Fruit fly (Drosophila melanogaster) whole organism, embryonic: Measurements from ENCODE around the gene CG14326.

Experiments used
- CG10209 ChIP-seq: fragments of 200-800 bp; sonication (Bioruptor generic); optimal IDR thresholded peaks from 3 replicates; lab custom pipeline; 2017; ENCODE audit warnings: missing biosample characterization, mild to moderate bottlenecking, missing genetic modification characterization, missing genetic modification reagents
- CG1024 ChIP-seq: fragments of 200-800 bp; sonication (Bioruptor generic); IDR thresholded peaks from 2 replicates; pipeline ENCODE4 v1.3.6; 2022; ENCODE audit warnings: missing biosample characterization, missing genetic modification characterization
- CG11504 ChIP-seq: fragments of 200-800 bp; sonication (Bioruptor generic); optimal IDR thresholded peaks from 3 replicates; lab custom pipeline; 2019; ENCODE audit warnings: missing biosample characterization, mild to moderate bottlenecking, missing genetic modification characterization, moderate library complexity
- CG12155 ChIP-seq: fragments of 200-800 bp; sonication (Bioruptor generic); optimal IDR thresholded peaks from 3 replicates; lab custom pipeline; 2016; ENCODE audit warnings: missing biosample characterization, missing genetic modification characterization
- CG12236 ChIP-seq: fragments of 200-800 bp; sonication (Bioruptor generic); optimal IDR thresholded peaks from 2 replicates; lab custom pipeline; 2016; ENCODE audit warnings: missing biosample characterization, missing genetic modification characterization
- CG12744 ChIP-seq: fragments of 200-800 bp; sonication (Bioruptor generic); optimal IDR thresholded peaks from 2 replicates; lab custom pipeline; 2016; ENCODE audit warnings: missing biosample characterization, missing genetic modification characterization
- CG1529 ChIP-seq: fragments of 200-800 bp; sonication (Bioruptor generic); optimal IDR thresholded peaks from 3 replicates; lab custom pipeline; 2018; ENCODE audit warnings: missing biosample characterization, missing genetic modification characterization
- CG15479 ChIP-seq: fragments of 200-800 bp; sonication (Bioruptor generic); optimal IDR thresholded peaks from 3 replicates; lab custom pipeline; 2019; ENCODE audit warnings: missing biosample characterization, mild to moderate bottlenecking, missing genetic modification characterization, moderate library complexity
- CG16815 ChIP-seq: fragments of 200-800 bp; sonication (Bioruptor generic); optimal IDR thresholded peaks from 3 replicates; lab custom pipeline; 2017; ENCODE audit warnings: missing biosample characterization, mild to moderate bottlenecking, missing genetic modification characterization
- CG17385 ChIP-seq: fragments of 200-800 bp; sonication (Bioruptor generic); optimal IDR thresholded peaks from 3 replicates; lab custom pipeline; 2018; ENCODE audit warnings: missing biosample characterization, mild to moderate bottlenecking, missing genetic modification characterization
- CG17802 ChIP-seq: fragments of 200-800 bp; sonication (Bioruptor generic); optimal IDR thresholded peaks from 2 replicates; lab custom pipeline; 2018; ENCODE audit warnings: missing biosample characterization, mild to moderate bottlenecking, missing genetic modification characterization, moderate library complexity
- CG1792 ChIP-seq: fragments of 200-800 bp; sonication (Bioruptor generic); optimal IDR thresholded peaks from 2 replicates; lab custom pipeline; 2016; ENCODE audit warnings: missing biosample characterization, missing genetic modification characterization
- CG18011 ChIP-seq: fragments of 200-800 bp; sonication (Bioruptor generic); optimal IDR thresholded peaks from 2 replicates; lab custom pipeline; 2017; ENCODE audit warnings: missing biosample characterization, missing genetic modification characterization, mild to moderate bottlenecking, moderate library complexity, missing genotype
- CG18764 ChIP-seq: fragments of 200-800 bp; sonication (Bioruptor generic); optimal IDR thresholded peaks from 3 replicates; lab custom pipeline; 2016; ENCODE audit warnings: missing biosample characterization, missing genetic modification characterization
- CG2678 ChIP-seq: fragments of 200-800 bp; sonication (Bioruptor generic); optimal IDR thresholded peaks from 3 replicates; lab custom pipeline; 2019; ENCODE audit warnings: missing biosample characterization, mild to moderate bottlenecking, missing genetic modification characterization, moderate library complexity
- CG30020 ChIP-seq: fragments of 200-800 bp; optimal IDR thresholded peaks from 2 replicates; lab custom pipeline; 2019; ENCODE audit warnings: missing biosample characterization, mild to moderate bottlenecking, missing genetic modification characterization, moderate library complexity
- CG30431 ChIP-seq: fragments of 200-800 bp; sonication (Bioruptor generic); optimal IDR thresholded peaks from 2 replicates; lab custom pipeline; 2017; ENCODE audit warnings: missing biosample characterization, missing genetic modification characterization
- CG31224 ChIP-seq: fragments of 200-800 bp; sonication (Bioruptor generic); IDR thresholded peaks from 2 replicates; pipeline ENCODE4 v1.3.6; 2022; ENCODE audit warnings: missing biosample characterization, missing genetic modification characterization
- CG4282 ChIP-seq: fragments of 200-800 bp; sonication (Bioruptor generic); optimal IDR thresholded peaks from 2 replicates; lab custom pipeline; 2016; ENCODE audit warnings: missing biosample characterization, missing genetic modification characterization
- CG43689 ChIP-seq: fragments of 200-800 bp; sonication (Bioruptor generic); IDR thresholded peaks from 2 replicates; pipeline ENCODE4 v1.3.6; 2022; ENCODE audit warnings: missing biosample characterization, missing genetic modification characterization
- CG4617 ChIP-seq: fragments of 200-800 bp; sonication (Bioruptor generic); optimal IDR thresholded peaks from 3 replicates; lab custom pipeline; 2016; ENCODE audit warnings: missing biosample characterization, missing genetic modification characterization, borderline replicate concordance
- CG6254 ChIP-seq: fragments of 200-800 bp; sonication (Bioruptor generic); optimal IDR thresholded peaks from 3 replicates; lab custom pipeline; 2017; ENCODE audit warnings: mild to moderate bottlenecking, missing biosample characterization, missing genetic modification reagents, missing genetic modification characterization
- CG7963 ChIP-seq: fragments of 200-800 bp; sonication (Bioruptor generic); IDR thresholded peaks from 3 replicates; pipeline ENCODE4 v1.3.6; 2022; ENCODE audit warnings: missing biosample characterization, missing genetic modification characterization; ENCODE audit not compliant: partially characterized antibody
- CG8290 ChIP-seq, 3 experiments: fragments of 200-800 bp; sonication (Bioruptor generic); optimal IDR thresholded peaks; 2 replicates each; lab custom pipeline; 2016 to 2019; ENCODE audit warnings: missing biosample characterization in 3 of 3, missing genetic modification characterization in 3 of 3, mild to moderate bottlenecking in 2 of 3, moderate library complexity in 1 of 3
- CG9437 ChIP-seq: fragments of 200-800 bp; sonication (Bioruptor generic); optimal IDR thresholded peaks from 2 replicates; lab custom pipeline; 2018; ENCODE audit warnings: missing biosample characterization, mild to moderate bottlenecking, missing genetic modification characterization
- Camta ChIP-seq: fragments of 200-800 bp; sonication (Bioruptor generic); optimal IDR thresholded peaks from 2 replicates; lab custom pipeline; 2016; ENCODE audit warnings: missing biosample characterization, missing genetic modification characterization
- Chrac-16 ChIP-seq: fragments of 200-800 bp; sonication (Bioruptor generic); optimal IDR thresholded peaks from 3 replicates; lab custom pipeline; 2016; ENCODE audit warnings: missing biosample characterization, missing genetic modification characterization
- Dref ChIP-seq: fragments of 200-800 bp; sonication (Bioruptor generic); IDR thresholded peaks from 2 replicates; pipeline ENCODE4 v1.3.6; 2022; ENCODE audit warnings: missing biosample characterization, missing genetic modification characterization
- Eip74EF ChIP-seq, 2 experiments: fragments of 200-800 bp in 1 of 2; fragments of >200 bp in 1 of 2; sonication (Bioruptor generic) in 1 of 2; optimal IDR thresholded peaks; 2 replicates each; lab custom pipeline; 2017 to 2019; ENCODE audit warnings: missing biosample characterization in 2 of 2, missing genetic modification characterization in 2 of 2, mild to moderate bottlenecking in 1 of 2, moderate library complexity in 1 of 2
- Hsf ChIP-seq: fragments of 200-800 bp; sonication (Bioruptor generic); optimal IDR thresholded peaks from 3 replicates; lab custom pipeline; 2016; ENCODE audit warnings: missing biosample characterization, missing genetic modification characterization
- Spps ChIP-seq: fragments of 200-800 bp; sonication (Bioruptor generic); optimal IDR thresholded peaks from 2 replicates; lab custom pipeline; 2018; ENCODE audit warnings: missing biosample characterization, mild to moderate bottlenecking, missing genetic modification characterization
- Sry-β ChIP-seq: fragments of 200-800 bp; sonication (Bioruptor generic); optimal IDR thresholded peaks from 2 replicates; lab custom pipeline; 2018; ENCODE audit warnings: missing biosample characterization, mild to moderate bottlenecking, missing genetic modification characterization, moderate library complexity
- Ssrp ChIP-seq: fragments of 200-800 bp; sonication (Bioruptor generic); optimal IDR thresholded peaks from 2 replicates; lab custom pipeline; 2018; ENCODE audit warnings: missing biosample characterization, mild to moderate bottlenecking, missing genetic modification characterization, moderate library complexity
- al ChIP-seq: fragments of 200-800 bp; sonication (Bioruptor generic); IDR thresholded peaks from 2 replicates; pipeline ENCODE4 v1.3.6; 2022; ENCODE audit warnings: missing biosample characterization, missing genetic modification characterization
- dmrt99B ChIP-seq: fragments of 200-800 bp; sonication (Bioruptor generic); optimal IDR thresholded peaks from 2 replicates; lab custom pipeline; 2018; ENCODE audit warnings: missing biosample characterization, mild to moderate bottlenecking, missing genetic modification characterization, moderate library complexity
- dpn ChIP-seq, 2 experiments: fragments of 200-800 bp; sonication (Bioruptor generic); optimal IDR thresholded peaks; 3 replicates each; lab custom pipeline; 2016; ENCODE audit warnings: missing biosample characterization in 2 of 2, missing genetic modification characterization in 2 of 2
- grau ChIP-seq: fragments of 200-800 bp; optimal IDR thresholded peaks from 3 replicates; lab custom pipeline; 2019; ENCODE audit warnings: missing biosample characterization, mild to moderate bottlenecking, missing genetic modification characterization, moderate library complexity
- hkb ChIP-seq, 2 experiments: fragments of 200-800 bp in 1 of 2; fragments of >200 bp in 1 of 2; sonication (Bioruptor generic) in 1 of 2; IDR thresholded peaks in 1 of 2; optimal IDR thresholded peaks in 1 of 2; 2 replicates each; pipeline versions ENCODE4 v1.3.6 to Lab custom; 2017 to 2022; ENCODE audit warnings: missing biosample characterization in 1 of 2, missing genetic modification characterization in 1 of 2
- mam ChIP-seq: fragments of 200-800 bp; sonication (Bioruptor generic); optimal IDR thresholded peaks from 3 replicates; lab custom pipeline; 2016; ENCODE audit warnings: missing biosample characterization, missing genetic modification characterization
- nerfin-2 ChIP-seq: fragments of 200-800 bp; sonication (Bioruptor generic); IDR thresholded peaks from 2 replicates; pipeline ENCODE4 v1.3.6; 2022; ENCODE audit warnings: missing biosample characterization, missing genetic modification characterization; ENCODE audit not compliant: partially characterized antibody
- ranshi ChIP-seq: fragments of 200-800 bp; sonication (Bioruptor generic); IDR thresholded peaks from 2 replicates; pipeline ENCODE4 v1.3.6; 2022; ENCODE audit warnings: missing biosample characterization, missing genetic modification characterization
- ro ChIP-seq: fragments of 200-800 bp; sonication (Bioruptor generic); IDR thresholded peaks from 2 replicates; pipeline ENCODE4 v1.3.6; 2022; ENCODE audit warnings: missing biosample characterization, missing genetic modification characterization
- run ChIP-seq: fragments of 200-800 bp; sonication (Bioruptor generic); optimal IDR thresholded peaks from 3 replicates; lab custom pipeline; 2018; ENCODE audit warnings: missing biosample characterization, mild to moderate bottlenecking, missing genetic modification characterization
- so ChIP-seq: fragments of 200-800 bp; sonication (Bioruptor generic); IDR thresholded peaks from 3 replicates; pipeline ENCODE4 v1.3.6; 2022; ENCODE audit warnings: missing biosample characterization, missing genetic modification characterization
- toy ChIP-seq: fragments of 200-800 bp; sonication (Bioruptor generic); IDR thresholded peaks from 2 replicates; pipeline ENCODE4 v1.3.6; 2022; ENCODE audit warnings: missing biosample characterization, missing genetic modification characterization
- vvl ChIP-seq: fragments of 200-800 bp; sonication (Bioruptor generic); IDR thresholded peaks from 2 replicates; pipeline ENCODE4 v1.3.6; 2022; ENCODE audit warnings: missing biosample characterization, missing genetic modification characterization
- z ChIP-seq: fragments of 200-800 bp; sonication (Bioruptor generic); IDR thresholded peaks from 3 replicates; pipeline ENCODE4 v1.3.6; 2022; ENCODE audit warnings: missing biosample characterization, missing genetic modification characterization
- zf30C ChIP-seq: fragments of 200-800 bp; sonication (Bioruptor generic); optimal IDR thresholded peaks from 3 replicates; lab custom pipeline; 2018; ENCODE audit warnings: missing biosample characterization, mild to moderate bottlenecking, missing genetic modification characterization

CG14326 gene

dm6 chr3R:17583658-17584460 is 35.0 kb upstream of the CG14326 start (continued):
- no peak for TF ChIP-seq Dref
- peak; percentile 61 for TF ChIP-seq Ssrp (tag; lab: Kevin White, UChicago)
- no peak for TF ChIP-seq Sry-β (GFP tag; lab: Kevin White, UChicago)
- no peak for TF ChIP-seq Eip74EF (GFP tag; optimal IDR thresholded peaks at IDR 0.05; lab: Kevin White, UChicago)
- peak; percentile 35 for TF ChIP-seq CG17385 (GFP tag; lab: Kevin White, UChicago)
- no peak for TF ChIP-seq Camta (GFP tag; lab: Kevin White, UChicago)
- TF ChIP-seq run, result no peak
- TF ChIP-seq CG12236, result no peak
- TF ChIP-seq CG8290 (GFP tag; optimal IDR thresholded peaks at IDR 0.05; lab: Kevin White, UChicago), result peak; percentile 15
- TF ChIP-seq CG8290 (tag; optimal IDR thresholded peaks at IDR 0.05; lab: Kevin White, UChicago), result no peak
- TF ChIP-seq dpn (GFP tag; optimal IDR thresholded peaks at IDR 0.05; lab: Kevin White, UChicago), result peak in 1 of 2 experiments; percentile 20
- TF ChIP-seq CG16815 (GFP tag; lab: Kevin White, UChicago), result peak; percentile 28
- no peak for TF ChIP-seq so (GFP tag; lab: Robert Waterston, UW)
- TF ChIP-seq Spps, result peak; percentile 57
- TF ChIP-seq nerfin-2 (GFP tag; lab: Robert Waterston, UW), result no peak
- TF ChIP-seq dmrt99B (tag; lab: Kevin White, UChicago), result peak; percentile 71
- TF ChIP-seq zf30C (GFP tag; lab: Kevin White, UChicago), result peak; percentile 53
- peak; percentile 32; the same call in 1 of the 2 replicates for TF ChIP-seq vvl (GFP tag; lab: Robert Waterston, UW)
- TF ChIP-seq CG12744 (GFP tag; lab: Kevin White, UChicago), result no peak
- no peak for TF ChIP-seq z (GFP tag; lab: Robert Waterston, UW)
- no peak for TF ChIP-seq toy (GFP tag; lab: Robert Waterston, UW)
- TF ChIP-seq mam (GFP tag; lab: Kevin White, UChicago), result no peak
- no peak for TF ChIP-seq CG15479
- TF ChIP-seq CG10209, result peak; percentile 37
- TF ChIP-seq al (GFP tag; lab: Robert Waterston, UW), result no peak
- no peak for TF ChIP-seq CG4282
- TF ChIP-seq CG2678 (tag; lab: Kevin White, UChicago), result peak; percentile 71
- no peak for TF ChIP-seq CG30431 (GFP tag; lab: Kevin White, UChicago)
- TF ChIP-seq CG9437 (GFP tag; lab: Kevin White, UChicago), result peak; percentile 2
- peak; percentile 15 for TF ChIP-seq CG12155 (GFP tag; lab: Kevin White, UChicago)
- no peak for TF ChIP-seq CG1792 (GFP tag; lab: Kevin White, UChicago)
- peak; percentile 57 for TF ChIP-seq grau (tag; lab: Kevin White, UChicago)
- TF ChIP-seq CG4617 (GFP tag; lab: Kevin White, UChicago), result no peak
- TF ChIP-seq CG1024 (GFP tag; lab: Robert Waterston, UW), result peak; percentile 49; the same call in 1 of the 2 replicates
- TF ChIP-seq CG18011 (GFP tag; lab: Kevin White, UChicago), result no peak
- no peak for TF ChIP-seq CG30020 (tag; lab: Kevin White, UChicago)
- peak; percentile 35 for TF ChIP-seq Chrac-16
- TF ChIP-seq hkb (optimal IDR thresholded peaks at IDR 0.05; lab: Kevin White, UChicago), result no peak
- peak; percentile 51 for TF ChIP-seq hkb (GFP tag; IDR thresholded peaks at IDR 0.05; lab: Robert Waterston, UW)
- TF ChIP-seq ranshi (GFP tag; lab: Robert Waterston, UW), result peak; percentile 34; the same call in 1 of the 2 replicates
- TF ChIP-seq CG43689 (GFP tag; lab: Robert Waterston, UW), result no peak
- TF ChIP-seq CG1529 (GFP tag; lab: Kevin White, UChicago), result peak; percentile 22
- peak; percentile 35 for TF ChIP-seq Hsf
- TF ChIP-seq CG18764, result no peak
- TF ChIP-seq CG7963 (GFP tag; lab: Robert Waterston, UW), result no peak
- no peak for TF ChIP-seq CG17802 (tag; lab: Kevin White, UChicago)
- peak; percentile 77 for TF ChIP-seq CG11504
- no peak for TF ChIP-seq CG31224
- TF ChIP-seq ro, result no peak
- TF ChIP-seq CG6254 (GFP tag; lab: Kevin White, UChicago), result peak; percentile 46
